Fruit fly (Drosophila melanogaster) Kc167 (cell line): ENCODE results near the gene P5CDh2.

ENCODE experiments used
- Sin3A ChIP-seq: fragments of >200 bp; optimal IDR thresholded peaks from 2 replicates; lab custom pipeline; 2018; ENCODE audit warnings: missing external identifiers
- insv ChIP-seq: fragments of >200 bp; optimal IDR thresholded peaks from 3 replicates; lab custom pipeline; 2018; ENCODE audit warnings: missing external identifiers
- psq ChIP-seq: fragments of >200 bp; optimal IDR thresholded peaks from 2 replicates; lab custom pipeline; 2017; ENCODE audit warnings: missing external identifiers
- ttk ChIP-seq: sonication (Bioruptor generic); optimal IDR thresholded peaks from 2 replicates; lab custom pipeline; 2017; ENCODE audit warnings: missing external identifiers

DNA sequence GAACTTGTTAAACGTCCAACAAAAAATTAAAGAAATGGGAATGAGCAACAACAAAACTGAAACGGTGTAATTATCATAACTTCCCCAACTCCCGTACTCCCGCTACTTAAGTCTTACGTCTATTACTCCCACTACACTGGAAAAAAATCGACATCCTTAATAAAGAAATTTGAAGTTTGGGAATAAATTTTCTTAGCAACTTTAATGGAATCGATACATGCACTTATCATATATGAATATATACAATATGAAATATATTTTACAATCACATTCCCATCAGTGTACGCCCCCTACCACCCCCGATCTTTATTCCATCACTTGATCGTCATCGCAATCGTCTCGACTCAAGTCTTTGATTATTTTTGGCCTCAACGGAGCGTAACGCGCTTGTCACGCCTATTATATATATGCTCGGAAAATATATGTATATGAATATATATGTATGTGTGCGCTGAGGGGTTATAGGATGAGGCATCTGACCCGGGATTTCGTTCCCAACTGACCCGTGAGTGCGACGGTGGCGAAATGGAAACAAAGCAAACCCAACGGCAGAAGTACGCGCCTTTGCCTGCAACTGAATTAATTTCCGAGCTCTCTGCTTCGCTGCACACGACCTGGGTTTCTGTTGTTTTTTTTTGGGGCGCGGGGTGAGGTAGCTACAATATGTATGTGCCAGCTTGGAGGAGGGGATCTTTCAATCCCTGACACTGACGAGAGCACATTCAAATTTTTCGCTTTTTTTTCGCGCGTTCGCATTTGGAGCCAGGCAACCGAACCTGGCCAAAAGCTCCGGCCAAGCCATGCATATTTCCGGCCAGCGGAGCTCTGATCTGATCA, 43.3 kb upstream of the P5CDh2 start:
- TF ChIP-seq insv (lab: Kevin White, UChicago) (no peak), psq (lab: Kevin White, UChicago) (no peak), Sin3A (lab: Kevin White, UChicago) (no peak), ttk (lab: Kevin White, UChicago) (no peak)
